Worm (Caenorhabditis elegans): ENCODE results near the gene F58F12.2.

DNA sequence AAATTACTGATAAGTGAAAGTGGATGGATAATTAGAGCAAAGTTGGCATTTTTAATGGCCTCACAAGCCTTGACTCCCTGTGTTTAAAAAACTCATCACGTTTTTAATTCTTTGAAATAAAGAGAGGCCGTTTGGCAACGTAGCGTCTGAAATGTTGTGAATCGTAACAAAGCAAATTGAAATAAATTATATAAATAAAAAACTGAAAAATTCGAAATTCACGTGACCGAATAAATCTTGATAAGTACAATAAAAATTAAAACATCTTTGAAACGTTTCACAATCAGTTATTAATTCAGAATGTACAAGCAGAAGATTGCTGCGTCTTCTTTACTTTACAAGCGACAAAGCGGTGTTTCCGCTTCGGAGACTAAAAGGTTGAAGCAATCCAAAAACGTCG, 35.0 kb upstream of the F58F12.2 start, which contains the start of gene K03H9.3:
- TF ChIP-seq nhr-11 (tag; optimal IDR thresholded peaks at IDR 0.05) (no peak), F13H6.1 (tag; optimal IDR thresholded peaks at IDR 0.05) (no peak), pha-2 (tag; optimal IDR thresholded peaks at IDR 0.05) (no peak), ama-1 (optimal IDR thresholded peaks at IDR 0.05) (no peak), fkh-10 (GFP tag; optimal IDR thresholded peaks at IDR 0.05) (no peak), ttx-3 (tag; optimal IDR thresholded peaks at IDR 0.05) (no peak), pha-4 (tag; optimal IDR thresholded peaks at IDR 0.05) (no peak)

All from whole organism, late embryonic.